ENCODE assay signal across 2 fruit fly cellular contexts in the genomic region with DNA sequence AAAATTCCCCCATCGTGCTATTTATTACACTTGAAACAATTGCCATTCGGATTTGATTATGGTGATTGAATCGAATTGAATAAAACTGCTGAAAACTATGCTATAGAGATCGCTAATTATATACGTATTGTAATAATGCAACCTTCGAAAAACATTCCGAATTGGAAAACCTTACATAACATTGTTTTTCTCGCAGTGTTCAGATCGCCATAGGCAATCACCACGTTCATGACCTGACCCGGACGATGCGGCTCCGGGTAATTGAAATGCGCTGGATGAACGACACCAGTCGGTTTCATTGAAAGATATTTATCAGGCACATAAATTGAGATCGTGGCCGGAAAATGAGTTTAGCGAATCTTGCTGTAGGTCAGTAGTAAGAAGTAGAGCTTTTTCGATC.
TF ChIP-seq lines count a peak whose summit lies in the region.

No protein-coding gene starts in this region.

TF ChIP-seq in whole organism, embryonic, 481 proteins besides CTCF, POLR2A, EP300 and RAD21 (continued from another document and continues in another):
- TF ChIP-seq CG3726 (GFP tag; IDR thresholded peaks at IDR 0.05; lab: Robert Waterston, UW) = no peak
- TF ChIP-seq chn (GFP tag; optimal IDR thresholded peaks at IDR 0.05; lab: Kevin White, UChicago) = no peak
- no peak for TF ChIP-seq CHES-1-like (GFP tag; optimal IDR thresholded peaks at IDR 0.05; lab: Kevin White, UChicago)
- TF ChIP-seq CG10147 (GFP tag; optimal IDR thresholded peaks at IDR 0.05; lab: Kevin White, UChicago) = no peak
- no peak for TF ChIP-seq CG30020 (tag; optimal IDR thresholded peaks at IDR 0.05; lab: Kevin White, UChicago)
- no peak for TF ChIP-seq crp (GFP tag; optimal IDR thresholded peaks at IDR 0.05; lab: Kevin White, UChicago)
- TF ChIP-seq CG6654 (GFP tag; optimal IDR thresholded peaks at IDR 0.05; lab: Kevin White, UChicago) = no peak
- no peak for TF ChIP-seq so (GFP tag; IDR thresholded peaks at IDR 0.05; lab: Robert Waterston, UW)
- TF ChIP-seq onecut (GFP tag; IDR thresholded peaks at IDR 0.05; lab: Robert Waterston, UW) = no peak
- TF ChIP-seq CG11085 (GFP tag; IDR thresholded peaks at IDR 0.05; lab: Robert Waterston, UW) = no peak
- TF ChIP-seq Antp (GFP tag; optimal IDR thresholded peaks at IDR 0.05; lab: Kevin White, UChicago) = no peak
- peak; percentile 12 for TF ChIP-seq PHDP (tag; optimal IDR thresholded peaks at IDR 0.05; lab: Kevin White, UChicago)
- no peak for TF ChIP-seq bcd (GFP tag; optimal IDR thresholded peaks at IDR 0.05; lab: Kevin White, UChicago)
- TF ChIP-seq CG9797 (GFP tag; optimal IDR thresholded peaks at IDR 0.05; lab: Kevin White, UChicago) = no peak
- TF ChIP-seq CG10654 (GFP tag; optimal IDR thresholded peaks at IDR 0.05; lab: Kevin White, UChicago) = no peak
- TF ChIP-seq GATAe (GFP tag; conservative IDR thresholded peaks at IDR 0.05; lab: Robert Waterston, UW) = no peak
- no peak for TF ChIP-seq nerfin-2 (GFP tag; IDR thresholded peaks at IDR 0.05; lab: Robert Waterston, UW; ENCODE audit: partially characterized antibody)
- no peak for TF ChIP-seq CG10543 (GFP tag; optimal IDR thresholded peaks at IDR 0.05; lab: Kevin White, UChicago)
- TF ChIP-seq MBD-R2 (GFP tag; IDR thresholded peaks at IDR 0.05; lab: Robert Waterston, UW) = no peak
- TF ChIP-seq C15 (GFP tag; IDR thresholded peaks at IDR 0.05; lab: Robert Waterston, UW) = no peak
- TF ChIP-seq Camta (GFP tag; optimal IDR thresholded peaks at IDR 0.05; lab: Kevin White, UChicago) = no peak
- TF ChIP-seq NC2α (GFP tag; optimal IDR thresholded peaks at IDR 0.05; lab: Kevin White, UChicago) = no peak
- no peak for TF ChIP-seq BEAF-32 (GFP tag; optimal IDR thresholded peaks at IDR 0.05; lab: Kevin White, UChicago)
- no peak for TF ChIP-seq bbx (GFP tag; IDR thresholded peaks at IDR 0.05; lab: Robert Waterston, UW; ENCODE audit: partially characterized antibody)
- TF ChIP-seq dpn (GFP tag; optimal IDR thresholded peaks at IDR 0.05; lab: Kevin White, UChicago) = peak in 1 of 2 experiments; percentile 5
- no peak for TF ChIP-seq CG3847 (GFP tag; IDR thresholded peaks at IDR 0.05; lab: Robert Waterston, UW)
- TF ChIP-seq Atf3 (GFP tag; optimal IDR thresholded peaks at IDR 0.05; lab: Kevin White, UChicago) = no peak
- no peak for TF ChIP-seq h (optimal IDR thresholded peaks at IDR 0.05; lab: Kevin White, UChicago)
- TF ChIP-seq CG10565 (GFP tag; optimal IDR thresholded peaks at IDR 0.05; lab: Kevin White, UChicago) = no peak
- TF ChIP-seq gsb-n (tag; optimal IDR thresholded peaks at IDR 0.05; lab: Kevin White, UChicago) = no peak
- TF ChIP-seq lola (GFP tag; optimal IDR thresholded peaks at IDR 0.05; lab: Kevin White, UChicago) = no peak
- TF ChIP-seq HmgD (GFP tag; optimal IDR thresholded peaks at IDR 0.05; lab: Kevin White, UChicago) = no peak
- no peak for TF ChIP-seq prd (optimal IDR thresholded peaks at IDR 0.05; lab: Kevin White, UChicago)
- peak; percentile 40; the same call in 1 of the 3 replicates for TF ChIP-seq prd (GFP tag; IDR thresholded peaks at IDR 0.05; lab: Robert Waterston, UW)
- no peak for TF ChIP-seq CG1832 (GFP tag; optimal IDR thresholded peaks at IDR 0.05; lab: Kevin White, UChicago)
- TF ChIP-seq exex (tag; optimal IDR thresholded peaks at IDR 0.05; lab: Kevin White, UChicago) = no peak
- no peak for TF ChIP-seq Trl (optimal IDR thresholded peaks at IDR 0.05; lab: Kevin White, UChicago)
- no peak for TF ChIP-seq Trl (GFP tag; optimal IDR thresholded peaks at IDR 0.05; lab: Kevin White, UChicago)
- TF ChIP-seq CG18599 (GFP tag; optimal IDR thresholded peaks at IDR 0.05; lab: Kevin White, UChicago) = no peak
- no peak for TF ChIP-seq CG13624 (GFP tag; optimal IDR thresholded peaks at IDR 0.05; lab: Kevin White, UChicago)
- TF ChIP-seq az2 (GFP tag; optimal IDR thresholded peaks at IDR 0.05; lab: Kevin White, UChicago) = no peak
- TF ChIP-seq lab (GFP tag; optimal IDR thresholded peaks at IDR 0.05; lab: Kevin White, UChicago) = peak; percentile 21
- no peak for TF ChIP-seq Side (GFP tag; optimal IDR thresholded peaks at IDR 0.05; lab: Kevin White, UChicago)
- TF ChIP-seq Dref (GFP tag; IDR thresholded peaks at IDR 0.05; lab: Robert Waterston, UW) = no peak
- TF ChIP-seq chif (GFP tag; optimal IDR thresholded peaks at IDR 0.05; lab: Kevin White, UChicago) = peak in 1 of 2 experiments; percentile 0
- peak; percentile 23 for TF ChIP-seq Oli (tag; optimal IDR thresholded peaks at IDR 0.05; lab: Kevin White, UChicago)
- peak; percentile 16 for TF ChIP-seq CG10979 (tag; optimal IDR thresholded peaks at IDR 0.05; lab: Kevin White, UChicago)
- peak; percentile 8 for TF ChIP-seq fd96Cb (tag; optimal IDR thresholded peaks at IDR 0.05; lab: Kevin White, UChicago)
- peak; percentile 6 for TF ChIP-seq dmrt99B (tag; optimal IDR thresholded peaks at IDR 0.05; lab: Kevin White, UChicago)
- TF ChIP-seq CG10209 (GFP tag; optimal IDR thresholded peaks at IDR 0.05; lab: Kevin White, UChicago) = peak; percentile 2
- no peak for TF ChIP-seq rib (GFP tag; IDR thresholded peaks at IDR 0.05; lab: Robert Waterston, UW)
- TF ChIP-seq bsh (GFP tag; optimal IDR thresholded peaks at IDR 0.05; lab: Kevin White, UChicago) = peak in 1 of 2 experiments; percentile 2
- TF ChIP-seq D19B (GFP tag; optimal IDR thresholded peaks at IDR 0.05; lab: Kevin White, UChicago) = no peak
- no peak for TF ChIP-seq eyg (GFP tag; optimal IDR thresholded peaks at IDR 0.05; lab: Kevin White, UChicago)
- TF ChIP-seq Pdp1 (GFP tag; optimal IDR thresholded peaks at IDR 0.05; lab: Kevin White, UChicago) = peak in 1 of 2 experiments; percentile 41
- no peak for TF ChIP-seq cad (GFP tag; optimal IDR thresholded peaks at IDR 0.05; lab: Kevin White, UChicago)
- TF ChIP-seq ara (GFP tag; IDR thresholded peaks at IDR 0.05; lab: Robert Waterston, UW) = 0 out of 2 replicates have a peak, but pooled peaks have one; percentile 17
- no peak for TF ChIP-seq CG14050 (GFP tag; IDR thresholded peaks at IDR 0.05; lab: Robert Waterston, UW)
- peak; percentile 31 for TF ChIP-seq CG11504 (tag; optimal IDR thresholded peaks at IDR 0.05; lab: Kevin White, UChicago)
- no peak for TF ChIP-seq sd (tag; optimal IDR thresholded peaks at IDR 0.05; lab: Kevin White, UChicago)
- no peak for TF ChIP-seq yki (optimal IDR thresholded peaks at IDR 0.05; lab: Kevin White, UChicago)
- TF ChIP-seq CG30403 (GFP tag; optimal IDR thresholded peaks at IDR 0.05; lab: Kevin White, UChicago) = no peak
- no peak for TF ChIP-seq CG2875 (GFP tag; optimal IDR thresholded peaks at IDR 0.05; lab: Kevin White, UChicago)
- TF ChIP-seq CG31388 (GFP tag; optimal IDR thresholded peaks at IDR 0.05; lab: Kevin White, UChicago) = no peak
- TF ChIP-seq CG8944 (GFP tag; optimal IDR thresholded peaks at IDR 0.05; lab: Kevin White, UChicago) = no peak
- TF ChIP-seq NK7.1 (GFP tag; optimal IDR thresholded peaks at IDR 0.05; lab: Kevin White, UChicago) = no peak

TF ChIP-seq in whole organism, prepupa, 60 proteins besides CTCF, POLR2A, EP300 and RAD21 (continued from another document):
- TF ChIP-seq fkh (GFP tag; optimal IDR thresholded peaks at IDR 0.05; lab: Kevin White, UChicago) (no peak), svp (GFP tag; lab: Kevin White, UChicago) (peak; percentile 88), topi (GFP tag; optimal IDR thresholded peaks at IDR 0.05; lab: Kevin White, UChicago) (peak; percentile 31), ss (GFP tag; optimal IDR thresholded peaks at IDR 0.05; lab: Kevin White, UChicago) (no peak), esn (GFP tag; optimal IDR thresholded peaks at IDR 0.05; lab: Kevin White, UChicago) (peak; percentile 22), CG1621 (tag; optimal IDR thresholded peaks at IDR 0.05; lab: Kevin White, UChicago) (no peak), fd85E (GFP tag; optimal IDR thresholded peaks at IDR 0.05; lab: Kevin White, UChicago) (no peak), spab (GFP tag; optimal IDR thresholded peaks at IDR 0.05; lab: Kevin White, UChicago) (no peak), fd59A (GFP tag; optimal IDR thresholded peaks at IDR 0.05; lab: Kevin White, UChicago) (no peak), Met (GFP tag; optimal IDR thresholded peaks at IDR 0.05; lab: Kevin White, UChicago) (peak; percentile 32), Blimp-1 (GFP tag; optimal IDR thresholded peaks at IDR 0.05; lab: Kevin White, UChicago) (no peak), CG16779 (tag; optimal IDR thresholded peaks at IDR 0.05; lab: Kevin White, UChicago) (no peak), Eip78C (GFP tag; lab: Kevin White, UChicago) (peak; percentile 51), Hr39 (GFP tag; optimal IDR thresholded peaks at IDR 0.05; lab: Kevin White, UChicago) (peak; percentile 26)
